Worm (Caenorhabditis elegans): ENCODE measurements around the gene Y50D4A.6.

ce11 chrV:1195995-1196394 lies 3.1 kb downstream of the Y50D4A.6 start, which contains the start of the genes wrb-1 and Y50D4A.4:
- TF ChIP-seq nfya-1 (tag; optimal IDR thresholded peaks at IDR 0.05) = no peak
- TF ChIP-seq dve-1 (tag; optimal IDR thresholded peaks at IDR 0.05) = no peak
- no peak for TF ChIP-seq syd-9 (tag; optimal IDR thresholded peaks at IDR 0.05)
- TF ChIP-seq ceh-19 (GFP tag; optimal IDR thresholded peaks at IDR 0.05) = no peak
- no peak for TF ChIP-seq fkh-10 (GFP tag; optimal IDR thresholded peaks at IDR 0.05)
- no peak for TF ChIP-seq zip-5 (tag; optimal IDR thresholded peaks at IDR 0.05)
- TF ChIP-seq fax-1 (tag; optimal IDR thresholded peaks at IDR 0.05) = no peak
- no peak for TF ChIP-seq unc-55 (GFP tag; optimal IDR thresholded peaks at IDR 0.05)
- no peak for TF ChIP-seq ceh-14 (tag; optimal IDR thresholded peaks at IDR 0.05)
- no peak for TF ChIP-seq eyg-1 (tag; optimal IDR thresholded peaks at IDR 0.05)
- no peak for TF ChIP-seq ceh-2 (tag; optimal IDR thresholded peaks at IDR 0.05)
- no peak for TF ChIP-seq che-1 (tag; optimal IDR thresholded peaks at IDR 0.05)

Measured in whole organism, late embryonic.